Worm (Caenorhabditis elegans) whole organism, L1 larva: ENCODE measurements around the gene Y39A1A.21.

Source experiments
- egl-13 ChIP-seq: sonication (generic microtip); optimal IDR thresholded peaks from 2 replicates; lab custom pipeline; 2016; ENCODE audit warnings: missing genotype, missing genetic modification reagents, missing genetic modification characterization, missing compliant biosample characterization
- fkh-10 ChIP-seq: sonication (generic microtip); optimal IDR thresholded peaks from 2 replicates; lab custom pipeline; 2017; ENCODE audit warnings: missing biosample characterization, missing genetic modification reagents, missing genetic modification characterization

Gene Y39A1A.21

ce11 chrIII:10651634-10652033, 55.2 kb downstream of the Y39A1A.21 start (continued):
- no peak for TF ChIP-seq fkh-10 (GFP tag; lab: Kevin White, UChicago)
- no peak for TF ChIP-seq egl-13 (tag; lab: Kevin White, UChicago)
